Worm (Caenorhabditis elegans) whole organism, young adult: ENCODE data around the gene rpoa-1.

ENCODE experiments used
- C17E4.6 ChIP-seq: fragments of 200-800 bp; sonication (Bioruptor generic); IDR thresholded peaks from 2 replicates; pipeline ENCODE4 v1.3.6; 2022; ENCODE audit warnings: missing genetic modification reagents, missing genetic modification characterization, missing compliant biosample characterization
- ceh-100 ChIP-seq: fragments of 200-800 bp; sonication (Bioruptor generic); IDR thresholded peaks from 2 replicates; pipeline ENCODE4 v1.3.6; 2022; ENCODE audit warnings: missing genetic modification reagents, missing genetic modification characterization, missing compliant biosample characterization
- dpl-1 ChIP-seq: fragments of 150-350 bp; optimal IDR thresholded peaks from 2 replicates; lab custom pipeline; 2014; ENCODE audit warnings: missing biosample characterization, missing genetic modification reagents, missing genetic modification characterization
- egl-44 ChIP-seq: fragments of 200-800 bp; sonication (Bioruptor generic); IDR thresholded peaks from 2 replicates; pipeline ENCODE4 v1.3.6; 2022; ENCODE audit warnings: missing genetic modification reagents, missing genetic modification characterization, missing compliant biosample characterization
- lin-35 ChIP-seq, 3 experiments: fragments of 150-350 bp in 2 of 3; sonication (generic microtip) in 1 of 3; optimal IDR thresholded peaks; 2 replicates each; lab custom pipeline; 2014 to 2018; ENCODE audit warnings: missing biosample characterization in 3 of 3, missing genetic modification characterization in 3 of 3, missing genetic modification reagents in 3 of 3
- lin-54 ChIP-seq: fragments of 200-800 bp; sonication (Bioruptor generic); optimal IDR thresholded peaks from 2 replicates; lab custom pipeline; 2018; ENCODE audit warnings: mild to moderate bottlenecking, missing genetic modification characterization, missing compliant biosample characterization

ce11 chrII:13637464-13637863 is 57.1 kb downstream of the rpoa-1 start:
- TF ChIP-seq C17E4.6 (GFP tag; lab: Robert Waterston, UW): no peak
- TF ChIP-seq ceh-100 (GFP tag; lab: Robert Waterston, UW): no peak
- no peak for TF ChIP-seq dpl-1 (GFP tag; lab: Kevin White, UChicago)
- no peak for TF ChIP-seq lin-35 (GFP tag; optimal IDR thresholded peaks at IDR 0.05; lab: Kevin White, UChicago)
- no peak for TF ChIP-seq egl-44 (GFP tag; lab: Robert Waterston, UW)
- TF ChIP-seq lin-54 (GFP tag; lab: Kevin White, UChicago): no peak
